Worm (Caenorhabditis elegans) whole organism, young adult: Measurements from ENCODE around the gene hpl-1.

Source experiments
- D2030.7 ChIP-seq: fragments of 200-800 bp; sonication (Bioruptor generic); IDR thresholded peaks from 2 replicates; pipeline ENCODE4 v1.3.6; 2022; ENCODE audit warnings: missing genetic modification reagents, missing genetic modification characterization, missing compliant biosample characterization
- F33H1.4 ChIP-seq: fragments of 200-800 bp; sonication (Bioruptor generic); IDR thresholded peaks from 2 replicates; pipeline ENCODE4 v1.3.6; 2022; ENCODE audit warnings: missing genetic modification reagents, missing genetic modification characterization, missing compliant biosample characterization
- dpff-1 ChIP-seq: sonication (generic microtip); optimal IDR thresholded peaks from 2 replicates; lab custom pipeline; 2017; ENCODE audit warnings: mild to moderate bottlenecking, missing genetic modification characterization, missing compliant biosample characterization
- ets-4 ChIP-seq: fragments of 200-800 bp; sonication (Bioruptor generic); optimal IDR thresholded peaks from 2 replicates; lab custom pipeline; 2018; ENCODE audit warnings: mild to moderate bottlenecking, missing genetic modification characterization, missing compliant biosample characterization
- pha-4 ChIP-seq: fragments of 150-350 bp; sonication (generic microtip); optimal IDR thresholded peaks from 2 replicates; lab custom pipeline; 2014; ENCODE audit warnings: missing biosample characterization, missing genetic modification reagents, missing genetic modification characterization
- tbx-9 ChIP-seq: sonication (generic microtip); optimal IDR thresholded peaks from 2 replicates; lab custom pipeline; 2016; ENCODE audit warnings: borderline replicate concordance, missing genetic modification characterization, inconsistent platforms, missing compliant biosample characterization

DNA sequence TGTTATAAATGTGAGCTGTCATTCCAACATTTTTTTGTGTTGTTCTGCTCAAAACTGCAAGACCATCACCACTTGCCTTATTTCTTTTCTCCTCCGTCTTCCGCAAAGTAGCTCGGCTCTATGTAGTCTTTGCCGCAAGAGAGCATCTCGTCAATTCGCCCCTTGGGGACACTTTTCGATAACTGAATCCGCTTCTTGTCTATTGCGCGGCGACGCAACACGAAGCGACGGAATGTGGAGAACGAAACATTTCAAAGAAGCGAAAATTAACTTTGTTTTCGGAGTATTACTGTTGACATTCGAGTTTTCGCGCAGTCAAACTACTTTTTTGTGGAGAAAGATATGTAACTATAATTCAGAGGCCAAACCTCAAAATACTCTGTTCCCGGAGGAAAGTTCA lies 47.1 kb upstream of the hpl-1 start:
- TF ChIP-seq ets-4 (GFP tag; lab: Kevin White, UChicago), result no peak
- TF ChIP-seq dpff-1 (tag; lab: Kevin White, UChicago), result no peak
- TF ChIP-seq tbx-9 (tag; lab: Kevin White, UChicago), result no peak
- no peak for TF ChIP-seq F33H1.4 (GFP tag; lab: Robert Waterston, UW)
- no peak for TF ChIP-seq pha-4
- no peak for TF ChIP-seq D2030.7 (GFP tag; lab: Robert Waterston, UW)
